Fruit fly (Drosophila melanogaster) Kc167 (cell line): Measurements from ENCODE around the gene Obp22a.

Source experiments
- Myc ChIP-seq: fragments of >200 bp; optimal IDR thresholded peaks from 2 replicates; lab custom pipeline; 2017; ENCODE audit warnings: missing external identifiers
- h ChIP-seq: fragments of >200 bp; optimal IDR thresholded peaks from 3 replicates; lab custom pipeline; 2018; ENCODE audit warnings: missing external identifiers
- insv ChIP-seq: fragments of >200 bp; optimal IDR thresholded peaks from 3 replicates; lab custom pipeline; 2018; ENCODE audit warnings: missing external identifiers
- psq ChIP-seq: fragments of >200 bp; optimal IDR thresholded peaks from 2 replicates; lab custom pipeline; 2017; ENCODE audit warnings: missing external identifiers
- ttk ChIP-seq: sonication (Bioruptor generic); optimal IDR thresholded peaks from 2 replicates; lab custom pipeline; 2017; ENCODE audit warnings: missing external identifiers

DNA sequence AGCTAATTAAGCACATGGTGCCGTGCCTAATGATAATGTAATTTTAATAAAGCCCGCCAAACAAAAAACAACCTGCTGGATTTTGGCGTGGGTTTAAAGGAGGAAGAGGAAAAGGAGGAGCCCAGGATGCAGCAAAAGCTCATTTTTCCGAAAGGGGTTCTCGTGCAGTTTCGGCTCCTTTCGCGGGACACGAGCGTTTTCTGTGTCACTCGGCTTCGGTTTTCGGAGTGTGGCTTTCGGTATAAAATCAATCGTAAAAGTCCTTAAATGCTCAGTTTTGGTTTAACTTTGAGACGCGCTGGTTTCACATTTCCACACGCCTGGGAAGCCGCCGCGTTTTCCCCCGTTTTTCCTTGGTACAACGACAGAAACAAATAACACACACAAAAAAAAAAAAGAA is 19.5 kb upstream of the Obp22a start:
- TF ChIP-seq Myc (lab: Kevin White, UChicago) (no peak), h (lab: Kevin White, UChicago) (no peak), ttk (lab: Kevin White, UChicago) (no peak), psq (lab: Kevin White, UChicago) (no peak), insv (lab: Kevin White, UChicago) (no peak)
